Worm (Caenorhabditis elegans): Measurements from ENCODE around the gene M117.1.

Gene M117.1

DNA sequence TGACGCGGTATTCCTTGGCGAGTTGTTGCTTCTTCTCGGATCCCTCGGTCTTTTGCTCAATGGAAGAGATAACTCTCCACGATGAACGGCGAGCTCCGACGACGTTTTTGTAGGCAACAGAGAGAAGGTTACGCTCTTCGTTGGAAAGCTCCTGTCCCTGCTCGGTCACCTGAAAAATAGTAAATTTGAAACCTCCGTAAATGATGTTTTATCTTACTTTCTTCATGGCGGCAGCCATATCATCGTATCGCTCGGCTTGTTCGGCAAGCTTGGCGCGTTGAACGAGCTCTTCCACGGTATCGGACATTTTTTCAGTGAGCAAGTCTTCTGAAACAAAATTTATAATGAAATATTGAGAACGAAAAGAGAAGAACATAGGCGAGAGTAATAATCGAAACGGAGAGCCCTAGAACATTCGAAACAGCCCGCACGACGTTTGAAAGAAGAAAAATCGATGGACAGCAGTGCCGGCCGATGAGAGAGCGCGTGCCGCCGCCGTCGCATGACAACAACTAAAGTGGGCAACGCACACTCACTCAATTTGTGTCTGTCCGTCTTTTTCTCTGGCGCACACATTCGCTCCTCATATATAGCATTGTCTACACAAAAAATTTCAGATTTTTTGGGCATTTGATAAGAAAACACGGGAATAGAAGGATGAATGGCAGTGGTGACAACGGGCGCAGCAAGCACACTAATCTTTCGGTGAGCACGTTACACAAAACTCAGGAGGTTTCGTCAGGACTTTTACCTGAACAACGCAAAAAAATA, 7.7 kb downstream of the M117.1 start, which contains the start of the genes par-5 and M117.3:
Gene par-5 (minus strand): TSS at position 334 of the 771 bp plus-strand sequence.
Gene M117.3 (plus strand): TSS at position 616 of the 771 bp plus-strand sequence.
- TF ChIP-seq unc-62 (GFP tag; optimal IDR thresholded peaks at IDR 0.05), result no peak
- TF ChIP-seq egl-27 (tag; optimal IDR thresholded peaks at IDR 0.05), result peak; percentile 31
- peak; percentile 52 for TF ChIP-seq ama-1 (optimal IDR thresholded peaks at IDR 0.05)
- peak; percentile 4 to 69 for TF ChIP-seq lsy-2 (tag; optimal IDR thresholded peaks at IDR 0.05)
- TF ChIP-seq C34F6.9 (tag; optimal IDR thresholded peaks at IDR 0.05), result peak; percentile 81
- TF ChIP-seq lin-39 (tag; optimal IDR thresholded peaks at IDR 0.05), result no peak
- TF ChIP-seq nhr-25 (tag; optimal IDR thresholded peaks at IDR 0.05), result peak; percentile 29
- TF ChIP-seq R02D3.7 (tag; optimal IDR thresholded peaks at IDR 0.05), result no peak
- TF ChIP-seq nhr-237 (tag; optimal IDR thresholded peaks at IDR 0.05), result no peak
- TF ChIP-seq unc-55 (GFP tag; optimal IDR thresholded peaks at IDR 0.05), result peak; percentile 68
- TF ChIP-seq zag-1 (tag; optimal IDR thresholded peaks at IDR 0.05), result peak; percentile 82
- TF ChIP-seq mdl-1 (tag; optimal IDR thresholded peaks at IDR 0.05), result peak; percentile 73 to 87
- TF ChIP-seq Y55F3AM.14 (GFP tag; optimal IDR thresholded peaks at IDR 0.05), result peak; percentile 77
- no peak for TF ChIP-seq dmd-4 (tag; optimal IDR thresholded peaks at IDR 0.05)
- peak; percentile 41 for TF ChIP-seq sma-3 (GFP tag; optimal IDR thresholded peaks at IDR 0.05)
- peak; percentile 25 for TF ChIP-seq snpc-4 (tag; optimal IDR thresholded peaks at IDR 0.05)
- peak; percentile 74 for TF ChIP-seq fos-1 (tag; optimal IDR thresholded peaks at IDR 0.05)
- TF ChIP-seq sma-9 (GFP tag; optimal IDR thresholded peaks at IDR 0.05), result peak; percentile 82
- TF ChIP-seq sma-9 (tag; optimal IDR thresholded peaks at IDR 0.05), result no peak
- TF ChIP-seq crh-2 (tag; optimal IDR thresholded peaks at IDR 0.05), result peak; percentile 81
- peak; percentile 39 for TF ChIP-seq nhr-21 (tag; optimal IDR thresholded peaks at IDR 0.05)
- peak; percentile 59 for TF ChIP-seq lin-13 (GFP tag; optimal IDR thresholded peaks at IDR 0.05)
- TF ChIP-seq nhr-6 (tag; optimal IDR thresholded peaks at IDR 0.05), result peak; percentile 56
- TF ChIP-seq lin-11 (tag; optimal IDR thresholded peaks at IDR 0.05), result peak; percentile 92
- peak; percentile 21 for TF ChIP-seq mab-5 (tag; optimal IDR thresholded peaks at IDR 0.05)
- peak; percentile 79 for TF ChIP-seq F13H6.1 (tag; optimal IDR thresholded peaks at IDR 0.05)
- TF ChIP-seq nhr-129 (tag; optimal IDR thresholded peaks at IDR 0.05), result peak; percentile 78
- no peak for TF ChIP-seq mbf-1 (tag; optimal IDR thresholded peaks at IDR 0.05)
- TF ChIP-seq aly-2 (tag; optimal IDR thresholded peaks at IDR 0.05), result no peak
- TF ChIP-seq ztf-4 (tag; optimal IDR thresholded peaks at IDR 0.05), result peak; percentile 8
- no peak for TF ChIP-seq blmp-1 (tag; optimal IDR thresholded peaks at IDR 0.05; ENCODE audit: insufficient read depth)
- TF ChIP-seq unc-39 (tag; optimal IDR thresholded peaks at IDR 0.05), result no peak
- TF ChIP-seq sem-4 (tag; optimal IDR thresholded peaks at IDR 0.05), result peak; percentile 18
- TF ChIP-seq ceh-16 (tag; optimal IDR thresholded peaks at IDR 0.05), result no peak
- TF ChIP-seq ztf-1 (GFP tag; conservative IDR thresholded peaks at IDR 0.05), result no peak
- TF ChIP-seq gmeb-1 (tag; optimal IDR thresholded peaks at IDR 0.05), result peak; percentile 20

DNA sequence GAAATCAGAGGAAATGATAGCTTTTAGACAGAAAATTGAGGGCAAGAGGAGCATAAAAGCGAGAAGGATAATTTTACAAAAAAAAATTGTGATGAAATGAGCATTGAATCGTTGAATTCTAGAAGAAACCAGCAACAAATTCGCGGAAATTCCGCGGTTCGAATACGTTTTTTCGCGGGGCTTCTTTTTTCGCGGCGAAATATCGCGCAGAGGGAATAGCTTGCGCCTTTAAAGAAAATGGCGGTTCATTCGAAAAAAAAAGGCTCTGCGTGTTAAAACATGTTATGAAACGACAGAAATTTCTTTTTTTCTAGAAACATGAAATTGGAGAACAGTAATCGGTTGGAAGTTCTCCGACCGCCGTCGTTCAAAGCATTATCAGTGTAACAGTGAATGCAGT, 8.4 kb downstream of the M117.1 start:
- TF ChIP-seq nhr-129 (tag; optimal IDR thresholded peaks at IDR 0.05), result peak; percentile 56
- TF ChIP-seq skn-1 (tag; optimal IDR thresholded peaks at IDR 0.05), result no peak
- TF ChIP-seq nhr-11 (tag; optimal IDR thresholded peaks at IDR 0.05), result no peak
- TF ChIP-seq nhr-25 (tag; optimal IDR thresholded peaks at IDR 0.05), result no peak
- TF ChIP-seq nhr-6 (tag; optimal IDR thresholded peaks at IDR 0.05), result no peak
- no peak for TF ChIP-seq ceh-16 (tag; optimal IDR thresholded peaks at IDR 0.05)
- TF ChIP-seq gmeb-1 (tag; optimal IDR thresholded peaks at IDR 0.05), result peak; percentile 76
- TF ChIP-seq ama-1 (optimal IDR thresholded peaks at IDR 0.05), result no peak
- TF ChIP-seq fos-1 (tag; optimal IDR thresholded peaks at IDR 0.05), result peak; percentile 19
- TF ChIP-seq alr-1 (tag; optimal IDR thresholded peaks at IDR 0.05), result no peak
- no peak for TF ChIP-seq unc-62 (GFP tag; optimal IDR thresholded peaks at IDR 0.05)
- TF ChIP-seq ztf-4 (tag; optimal IDR thresholded peaks at IDR 0.05), result no peak
- TF ChIP-seq crh-2 (tag; optimal IDR thresholded peaks at IDR 0.05), result peak; percentile 47
- no peak for TF ChIP-seq peb-1 (tag; optimal IDR thresholded peaks at IDR 0.05)
- TF ChIP-seq lin-13 (GFP tag; optimal IDR thresholded peaks at IDR 0.05), result peak; percentile 54
- peak; percentile 16 to 70 for TF ChIP-seq lsy-2 (tag; optimal IDR thresholded peaks at IDR 0.05)
- peak; percentile 14 for TF ChIP-seq ZK546.5 (tag; optimal IDR thresholded peaks at IDR 0.05)
- peak; percentile 6 for TF ChIP-seq sma-9 (GFP tag; optimal IDR thresholded peaks at IDR 0.05)
- no peak for TF ChIP-seq sma-9 (tag; optimal IDR thresholded peaks at IDR 0.05)
- peak; percentile 53 for TF ChIP-seq C34F6.9 (tag; optimal IDR thresholded peaks at IDR 0.05)
- peak; percentile 80 for TF ChIP-seq unc-55 (GFP tag; optimal IDR thresholded peaks at IDR 0.05)
